Worm (Caenorhabditis elegans) whole organism, young adult: ENCODE data around the gene fat-1.

Source experiments
- T07F8.4 ChIP-seq: sonication (generic microtip); optimal IDR thresholded peaks from 2 replicates; lab custom pipeline; 2016; ENCODE audit warnings: mild to moderate bottlenecking, missing genetic modification characterization, moderate library complexity, missing compliant biosample characterization
- Y95B8A.8 ChIP-seq: fragments of 200-800 bp; sonication (Bioruptor generic); IDR thresholded peaks from 2 replicates; pipeline ENCODE4 v1.3.6; 2022; ENCODE audit warnings: missing genetic modification reagents, missing genetic modification characterization, missing compliant biosample characterization
- ZK185.1 ChIP-seq: sonication (generic microtip); optimal IDR thresholded peaks from 2 replicates; lab custom pipeline; 2016; ENCODE audit warnings: mild to moderate bottlenecking, missing genetic modification characterization, missing compliant biosample characterization; ENCODE audit not compliant: poor library complexity, severe bottlenecking
- ama-1 ChIP-seq, 3 experiments: fragments of 150-350 bp in 1 of 3; sonication (generic microtip) in 2 of 3; optimal IDR thresholded peaks; 2 replicates each; lab custom pipeline; 2014 to 2018; ENCODE audit warnings: missing biosample characterization in 2 of 3, missing genetic modification characterization in 2 of 3, missing genetic modification reagents in 2 of 3
- aptf-3 ChIP-seq: fragments of 200-800 bp; sonication (Bioruptor generic); IDR thresholded peaks from 2 replicates; pipeline ENCODE4 v1.3.6; 2022; ENCODE audit warnings: missing genetic modification characterization, missing compliant biosample characterization
- atf-7 ChIP-seq: sonication (generic microtip); optimal IDR thresholded peaks from 2 replicates; lab custom pipeline; 2017; ENCODE audit warnings: mild to moderate bottlenecking, missing genetic modification characterization, missing compliant biosample characterization
- bed-2 ChIP-seq: fragments of 200-800 bp; sonication (Bioruptor generic); IDR thresholded peaks from 2 replicates; pipeline ENCODE4 v1.3.6; 2022; ENCODE audit warnings: missing genetic modification reagents, missing genetic modification characterization, missing compliant biosample characterization
- cebp-2 ChIP-seq: fragments of 200-800 bp; sonication (Bioruptor generic); IDR thresholded peaks from 2 replicates; pipeline ENCODE4 v1.3.6; 2022; ENCODE audit warnings: missing genetic modification characterization, missing compliant biosample characterization
- ceh-27 ChIP-seq: fragments of 200-800 bp; sonication (Bioruptor generic); optimal IDR thresholded peaks from 2 replicates; lab custom pipeline; 2018; ENCODE audit warnings: mild to moderate bottlenecking, missing genetic modification characterization, moderate library complexity, missing compliant biosample characterization
- ceh-79 ChIP-seq: sonication (generic microtip); optimal IDR thresholded peaks from 2 replicates; lab custom pipeline; 2017; ENCODE audit warnings: mild to moderate bottlenecking, missing genetic modification characterization, missing compliant biosample characterization
- chd-7 ChIP-seq: sonication (generic microtip); optimal IDR thresholded peaks from 2 replicates; lab custom pipeline; 2016; ENCODE audit warnings: mild to moderate bottlenecking, missing genetic modification characterization, moderate library complexity, missing compliant biosample characterization
- dpff-1 ChIP-seq: sonication (generic microtip); optimal IDR thresholded peaks from 2 replicates; lab custom pipeline; 2017; ENCODE audit warnings: mild to moderate bottlenecking, missing genetic modification characterization, missing compliant biosample characterization
- dpl-1 ChIP-seq: fragments of 150-350 bp; optimal IDR thresholded peaks from 2 replicates; lab custom pipeline; 2014; ENCODE audit warnings: missing biosample characterization, missing genetic modification reagents, missing genetic modification characterization
- egl-18 ChIP-seq: fragments of 200-800 bp; sonication (Bioruptor generic); IDR thresholded peaks from 2 replicates; pipeline ENCODE4 v1.3.6; 2022; ENCODE audit warnings: missing genetic modification reagents, missing genetic modification characterization, missing compliant biosample characterization
- egrh-3 ChIP-seq: fragments of 200-800 bp; sonication (Bioruptor generic); IDR thresholded peaks from 2 replicates; pipeline ENCODE4 v1.3.6; 2022; ENCODE audit warnings: missing genetic modification reagents, missing genetic modification characterization, missing compliant biosample characterization
- ekl-4 ChIP-seq: fragments of 200-800 bp; sonication (Bioruptor generic); IDR thresholded peaks from 2 replicates; pipeline ENCODE4 v1.3.6; 2022; ENCODE audit warnings: missing genetic modification reagents, missing genetic modification characterization, missing compliant biosample characterization
- him-1 ChIP-seq: sonication (generic microtip); optimal IDR thresholded peaks from 2 replicates; lab custom pipeline; 2016; ENCODE audit warnings: missing genotype, missing genetic modification reagents, missing genetic modification characterization, missing compliant biosample characterization
- hlh-12 ChIP-seq: sonication (generic microtip); optimal IDR thresholded peaks from 2 replicates; lab custom pipeline; 2016; ENCODE audit warnings: missing genetic modification characterization, missing compliant biosample characterization
- lin-26 ChIP-seq: fragments of 200-800 bp; sonication (Bioruptor generic); IDR thresholded peaks from 2 replicates; pipeline ENCODE4 v1.3.6; 2022; ENCODE audit warnings: missing genetic modification reagents, missing genetic modification characterization, missing compliant biosample characterization
- lin-54 ChIP-seq: fragments of 200-800 bp; sonication (Bioruptor generic); optimal IDR thresholded peaks from 2 replicates; lab custom pipeline; 2018; ENCODE audit warnings: mild to moderate bottlenecking, missing genetic modification characterization, missing compliant biosample characterization
- lsl-1 ChIP-seq: fragments of 200-800 bp; sonication (Bioruptor generic); optimal IDR thresholded peaks from 2 replicates; lab custom pipeline; 2018; ENCODE audit warnings: mild to moderate bottlenecking, missing genetic modification characterization, moderate library complexity, missing compliant biosample characterization
- madf-10 ChIP-seq: sonication (generic microtip); optimal IDR thresholded peaks from 2 replicates; lab custom pipeline; 2016; ENCODE audit warnings: mild to moderate bottlenecking, missing genetic modification characterization, missing compliant biosample characterization
- madf-3 ChIP-seq: fragments of 200-800 bp; sonication (Bioruptor generic); IDR thresholded peaks from 2 replicates; pipeline ENCODE4 v1.3.6; 2022; ENCODE audit warnings: missing genetic modification reagents, missing genetic modification characterization, missing compliant biosample characterization
- nhr-27 ChIP-seq: fragments of 200-800 bp; sonication (Bioruptor generic); optimal IDR thresholded peaks from 2 replicates; lab custom pipeline; 2018; ENCODE audit warnings: mild to moderate bottlenecking, missing genetic modification characterization, moderate library complexity, missing compliant biosample characterization
- pbrm-1 ChIP-seq: fragments of 200-800 bp; sonication (Bioruptor generic); IDR thresholded peaks from 2 replicates; pipeline ENCODE4 v1.3.6; 2022; ENCODE audit warnings: missing genetic modification reagents, missing genetic modification characterization, missing compliant biosample characterization
- rcor-1 ChIP-seq: fragments of 200-800 bp; sonication (Bioruptor generic); IDR thresholded peaks from 2 replicates; pipeline ENCODE4 v1.3.6; 2022; ENCODE audit warnings: missing genetic modification reagents, missing genetic modification characterization, missing compliant biosample characterization
- rec-8 ChIP-seq, 2 experiments: sonication (generic microtip); optimal IDR thresholded peaks; 2 replicates each; lab custom pipeline; 2016; ENCODE audit warnings: mild to moderate bottlenecking in 2 of 2, missing genetic modification characterization in 2 of 2, missing genetic modification reagents in 2 of 2, missing genotype in 2 of 2, missing biosample characterization in 1 of 2, missing compliant biosample characterization in 1 of 2, moderate library complexity in 1 of 2
- sdz-38 ChIP-seq: sonication (generic microtip); optimal IDR thresholded peaks from 2 replicates; lab custom pipeline; 2016; ENCODE audit warnings: missing genotype, missing genetic modification characterization, missing compliant biosample characterization
- snpc-4 ChIP-seq, 5 experiments: fragments of 150-350 bp in 1 of 5; sonication (generic microtip) in 4 of 5; optimal IDR thresholded peaks; 2 replicates each; lab custom pipeline; 2014 to 2018; ENCODE audit warnings: missing genetic modification characterization in 5 of 5, missing biosample characterization in 3 of 5, antibody characterized with exemption in 2 of 5, mild to moderate bottlenecking in 2 of 5, missing compliant biosample characterization in 2 of 5, missing genotype in 2 of 5, moderate library complexity in 2 of 5, missing genetic modification reagents in 1 of 5
- somi-1 ChIP-seq: fragments of 200-800 bp; sonication (Bioruptor generic); optimal IDR thresholded peaks from 2 replicates; lab custom pipeline; 2018; ENCODE audit warnings: mild to moderate bottlenecking, missing genetic modification characterization, missing compliant biosample characterization
- sptf-2 ChIP-seq: fragments of 200-800 bp; sonication (Bioruptor generic); optimal IDR thresholded peaks from 2 replicates; lab custom pipeline; 2018; ENCODE audit warnings: mild to moderate bottlenecking, missing genetic modification characterization, missing compliant biosample characterization
- tbp1 ChIP-seq: fragments of 200-800 bp; sonication (Bioruptor generic); optimal IDR thresholded peaks from 2 replicates; lab custom pipeline; 2018; ENCODE audit warnings: mild to moderate bottlenecking, missing genetic modification characterization, missing compliant biosample characterization
- unc-130 ChIP-seq: sonication (generic microtip); optimal IDR thresholded peaks from 2 replicates; lab custom pipeline; 2016; ENCODE audit warnings: missing genetic modification reagents, missing genetic modification characterization, missing compliant biosample characterization
- xnd-1 ChIP-seq: sonication (generic microtip); optimal IDR thresholded peaks from 2 replicates; lab custom pipeline; 2016; ENCODE audit warnings: missing genotype, missing genetic modification reagents, missing genetic modification characterization, missing compliant biosample characterization
- zim-3 ChIP-seq: sonication (generic microtip); optimal IDR thresholded peaks from 2 replicates; lab custom pipeline; 2017; ENCODE audit warnings: mild to moderate bottlenecking, missing genetic modification characterization, moderate library complexity, missing compliant biosample characterization
- ztf-26 ChIP-seq: sonication (generic microtip); optimal IDR thresholded peaks from 2 replicates; lab custom pipeline; 2017; ENCODE audit warnings: missing genetic modification characterization, missing compliant biosample characterization

fat-1 gene

DNA sequence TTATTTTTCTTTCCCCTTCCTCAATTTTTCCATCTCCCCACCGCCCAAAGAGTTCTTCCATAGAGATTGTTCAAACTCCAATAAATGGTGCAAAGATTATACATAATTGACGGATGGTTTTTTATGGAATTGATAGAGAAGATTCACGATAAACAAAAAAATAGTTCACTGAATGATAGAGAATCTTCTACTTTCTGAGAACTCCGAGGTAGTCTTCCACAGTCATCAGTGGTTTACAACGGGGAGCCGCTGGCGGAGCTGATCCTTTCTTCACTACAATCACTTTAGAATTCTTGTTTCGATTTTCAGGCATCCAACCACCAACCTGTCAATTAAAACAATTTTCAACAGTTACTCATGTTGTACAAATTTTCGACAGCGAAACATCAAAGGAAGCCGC lies 40.6 kb downstream of the fat-1 start (continued):
- TF ChIP-seq madf-10, result no peak
- TF ChIP-seq zim-3 (tag; lab: Kevin White, UChicago), result no peak
- no peak for TF ChIP-seq sdz-38 (tag; lab: Kevin White, UChicago)
- peak; percentile 24; the same call in 1 of the 2 replicates for TF ChIP-seq rcor-1
- TF ChIP-seq chd-7, result no peak
- no peak for TF ChIP-seq dpl-1 (GFP tag; lab: Kevin White, UChicago)
- TF ChIP-seq madf-3 (GFP tag; lab: Robert Waterston, UW), result 0 out of 2 replicates have a peak, but pooled peaks have one; percentile 57
- TF ChIP-seq him-1 (tag; lab: Kevin White, UChicago), result peak; percentile 58
- TF ChIP-seq ceh-27, result no peak
- TF ChIP-seq somi-1 (GFP tag; lab: Kevin White, UChicago), result no peak
- TF ChIP-seq ztf-26 (tag; lab: Kevin White, UChicago), result no peak
- no peak; the same call in 1 of the 2 replicates for TF ChIP-seq ekl-4 (GFP tag; lab: Robert Waterston, UW)
- no peak for TF ChIP-seq unc-130
- TF ChIP-seq ama-1 (optimal IDR thresholded peaks at IDR 0.05; lab: Kevin White, UChicago), result no peak
- peak in 1 of 2 experiments; percentile 21 for TF ChIP-seq ama-1 (GFP tag; optimal IDR thresholded peaks at IDR 0.05; lab: Kevin White, UChicago)
- TF ChIP-seq egl-18 (GFP tag; lab: Robert Waterston, UW), result no peak
- TF ChIP-seq nhr-27, result no peak
- peak; percentile 58; the same call in 1 of the 2 replicates for TF ChIP-seq cebp-2 (GFP tag; lab: Robert Waterston, UW)
- no peak for TF ChIP-seq aptf-3 (GFP tag; lab: Robert Waterston, UW)
- TF ChIP-seq rec-8 (tag; optimal IDR thresholded peaks at IDR 0.05; lab: Kevin White, UChicago), result no peak
- no peak for TF ChIP-seq snpc-4 (GFP tag; optimal IDR thresholded peaks at IDR 0.05; lab: Kevin White, UChicago)
- peak in 1 of 4 experiments; percentile 44 for TF ChIP-seq snpc-4 (tag; optimal IDR thresholded peaks at IDR 0.05; lab: Kevin White, UChicago)
- TF ChIP-seq pbrm-1 (GFP tag; lab: Robert Waterston, UW), result 0 out of 2 replicates have a peak, but pooled peaks have one; percentile 45
- TF ChIP-seq dpff-1 (tag; lab: Kevin White, UChicago), result no peak
- TF ChIP-seq ZK185.1, result no peak
- no peak for TF ChIP-seq hlh-12

DNA sequence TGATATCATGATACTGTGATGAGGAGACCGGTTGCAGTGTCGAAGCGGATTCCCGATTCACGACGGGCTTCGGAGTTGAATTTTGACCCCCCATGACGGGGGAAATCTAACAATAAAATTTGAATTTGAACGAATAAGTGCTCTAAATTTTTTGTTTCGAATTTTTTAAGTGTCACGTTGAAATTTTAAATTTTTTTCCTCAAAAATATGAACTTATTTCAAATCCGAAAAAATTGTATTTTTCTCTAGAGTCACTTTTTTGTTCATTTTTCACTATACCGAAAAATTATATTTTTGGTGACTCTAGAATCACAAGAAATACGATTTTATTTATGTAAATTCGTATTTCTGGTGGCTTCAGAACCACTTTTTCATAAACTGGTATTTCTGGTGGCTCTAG lies 43.0 kb downstream of the fat-1 start, which contains the start of gene W02A2.8:
Gene W02A2.8, minus strand, starts transcription at position 101 of the 400 bp plus-strand sequence.
- no peak for TF ChIP-seq dpff-1 (tag; lab: Kevin White, UChicago)
- no peak for TF ChIP-seq atf-7 (tag; lab: Kevin White, UChicago)
- TF ChIP-seq Y95B8A.8, result no peak
- TF ChIP-seq sptf-2 (GFP tag; lab: Kevin White, UChicago), result no peak
- TF ChIP-seq nhr-27, result no peak
- TF ChIP-seq lsl-1 (GFP tag; lab: Kevin White, UChicago), result no peak
- no peak for TF ChIP-seq lin-54 (GFP tag; lab: Kevin White, UChicago)
- no peak for TF ChIP-seq ceh-79 (tag; lab: Kevin White, UChicago)
- TF ChIP-seq, all 124 proteins: peak for 0

DNA sequence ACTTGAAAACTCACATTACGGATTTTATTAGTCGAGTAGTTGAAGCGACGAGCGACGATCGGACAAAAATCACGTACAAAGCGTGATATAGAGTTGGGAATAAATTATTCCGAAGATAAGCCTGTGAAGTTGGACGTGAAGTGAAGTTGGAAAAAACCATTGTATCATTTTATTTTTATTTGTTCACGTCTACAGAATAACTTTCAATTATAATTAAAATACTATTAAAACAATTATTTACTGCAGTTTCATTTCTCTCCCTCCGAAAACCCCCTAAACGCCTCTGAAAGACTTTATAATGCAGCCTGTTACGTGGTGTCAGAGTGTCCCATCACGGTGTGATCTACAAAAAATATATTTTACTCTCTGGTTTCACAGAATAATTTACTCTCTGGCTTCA lies 44.7 kb downstream of the fat-1 start, which contains the start of gene Y62E10A.3:
Gene Y62E10A.3, minus strand, starts transcription at position 101 of the 400 bp plus-strand sequence.
- TF ChIP-seq T07F8.4 (tag; lab: Kevin White, UChicago), result no peak
- no peak for TF ChIP-seq bed-2 (GFP tag; lab: Robert Waterston, UW)
- no peak for TF ChIP-seq lin-26 (GFP tag; lab: Robert Waterston, UW)
- TF ChIP-seq ekl-4 (GFP tag; lab: Robert Waterston, UW), result no peak
- TF ChIP-seq rcor-1, result no peak
- TF ChIP-seq egrh-3 (GFP tag; lab: Robert Waterston, UW), result no peak
- no peak for TF ChIP-seq unc-130
- TF ChIP-seq xnd-1 (tag; lab: Kevin White, UChicago), result no peak
- no peak for TF ChIP-seq lin-54 (GFP tag; lab: Kevin White, UChicago)
- no peak for TF ChIP-seq egl-18 (GFP tag; lab: Robert Waterston, UW)
- no peak for TF ChIP-seq tbp1 (GFP tag; lab: Kevin White, UChicago)
